Worm (Caenorhabditis elegans): ENCODE results near the gene elc-1.
"Not testable (repeated sequence)": the region's sequence is repeated elsewhere in the genome, so short reads cannot be mapped to it uniquely, and the experiment has no call there.

DNA sequence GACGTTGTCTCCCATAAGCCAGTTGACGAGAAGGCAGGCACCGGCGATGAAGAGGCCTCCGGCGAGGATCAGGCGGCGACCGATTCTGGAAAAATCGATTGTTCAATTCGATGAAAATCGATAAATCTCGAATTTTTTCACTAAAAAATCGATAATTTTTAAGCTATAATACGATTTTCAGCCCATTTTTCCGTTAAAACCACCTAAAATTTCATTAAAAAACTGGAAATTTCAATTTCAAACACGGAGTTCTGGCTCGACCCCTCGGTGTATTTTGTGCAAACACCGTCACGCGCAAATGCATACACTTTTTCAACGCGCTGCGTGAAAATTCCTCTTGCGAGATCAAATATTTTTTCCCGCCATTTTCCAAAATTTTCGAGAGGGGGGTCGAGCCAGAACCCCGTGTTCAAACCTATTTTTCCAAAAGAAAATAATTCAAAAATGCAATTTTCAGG is 3.4 kb upstream of the elc-1 start:
- not testable (repeated sequence) for TF ChIP-seq pha-4 (tag; optimal IDR thresholded peaks at IDR 0.05); ama-1 (optimal IDR thresholded peaks at IDR 0.05); ama-1 (GFP tag; optimal IDR thresholded peaks at IDR 0.05); unc-130 (GFP tag; optimal IDR thresholded peaks at IDR 0.05); C17E4.6 (GFP tag; IDR thresholded peaks at IDR 0.05); snpc-4 (GFP tag; optimal IDR thresholded peaks at IDR 0.05); snpc-4 (tag; optimal IDR thresholded peaks at IDR 0.05)
